Worm (Caenorhabditis elegans) whole organism, L4 larva: ENCODE measurements around the gene Y51A2B.5.

Experiments used
- F10B5.3 ChIP-seq: sonication (generic microtip); optimal IDR thresholded peaks from 2 replicates; lab custom pipeline; 2016; ENCODE audit warnings: mild to moderate bottlenecking, missing genetic modification characterization, missing compliant biosample characterization
- Y105C5A.15 ChIP-seq: fragments of 200-800 bp; sonication (Bioruptor generic); IDR thresholded peaks from 2 replicates; pipeline ENCODE4 v1.3.6; 2022; ENCODE audit warnings: missing genetic modification characterization, missing compliant biosample characterization
- ceh-28 ChIP-seq: fragments of 150-350 bp; optimal IDR thresholded peaks from 2 replicates; lab custom pipeline; 2014; ENCODE audit warnings: missing biosample characterization, missing genetic modification reagents, missing genetic modification characterization
- cey-2 ChIP-seq: sonication (generic microtip); optimal IDR thresholded peaks from 3 replicates; lab custom pipeline; 2017; ENCODE audit warnings: missing genetic modification characterization, mild to moderate bottlenecking, missing compliant biosample characterization, antibody characterized with exemption, borderline replicate concordance; ENCODE audit not compliant: insufficient read depth
- daf-12 ChIP-seq: fragments of 150-350 bp; optimal IDR thresholded peaks from 2 replicates; lab custom pipeline; 2014; ENCODE audit warnings: missing biosample characterization, missing genetic modification reagents, missing genetic modification characterization
- dmd-8 ChIP-seq: fragments of 200-800 bp; sonication (Bioruptor generic); IDR thresholded peaks from 2 replicates; pipeline ENCODE4 v1.3.6; 2022; ENCODE audit warnings: missing genetic modification characterization, missing compliant biosample characterization
- dpl-1 ChIP-seq: fragments of 150-350 bp; optimal IDR thresholded peaks from 2 replicates; lab custom pipeline; 2014; ENCODE audit warnings: missing biosample characterization, missing genetic modification reagents, missing genetic modification characterization
- dve-1 ChIP-seq: sonication (generic microtip); optimal IDR thresholded peaks from 2 replicates; lab custom pipeline; 2017; ENCODE audit warnings: antibody characterized with exemption, mild to moderate bottlenecking, missing genetic modification characterization, missing compliant biosample characterization; ENCODE audit not compliant: insufficient read depth
- egl-27 ChIP-seq: sonication (generic microtip); optimal IDR thresholded peaks from 3 replicates; lab custom pipeline; 2017; ENCODE audit warnings: missing biosample characterization, missing genetic modification reagents, missing genetic modification characterization
- hif-1 ChIP-seq, 2 experiments: sonication (generic microtip); optimal IDR thresholded peaks; 2 replicates each; lab custom pipeline; 2016 to 2017; ENCODE audit warnings: missing compliant biosample characterization in 2 of 2, missing genetic modification characterization in 2 of 2, missing genetic modification reagents in 2 of 2, missing genotype in 2 of 2, mild to moderate bottlenecking in 1 of 2
- hlh-30 ChIP-seq: sonication (generic microtip); optimal IDR thresholded peaks from 2 replicates; lab custom pipeline; 2017; ENCODE audit warnings: antibody characterized with exemption, mild to moderate bottlenecking, missing genetic modification characterization, missing compliant biosample characterization; ENCODE audit not compliant: insufficient read depth
- jun-1 ChIP-seq: fragments of 150-350 bp; optimal IDR thresholded peaks from 2 replicates; lab custom pipeline; 2014; ENCODE audit warnings: missing biosample characterization, missing genetic modification reagents, missing genetic modification characterization
- lin-1 ChIP-seq: fragments of 200-800 bp; sonication (Bioruptor generic); IDR thresholded peaks from 2 replicates; pipeline ENCODE4 v1.3.6; 2022; ENCODE audit warnings: missing genetic modification reagents, missing genetic modification characterization, missing compliant biosample characterization
- madf-5 ChIP-seq, 2 experiments: fragments of 200-800 bp; sonication (Bioruptor generic); IDR thresholded peaks; 2 replicates each; pipeline ENCODE4 v1.3.6; 2022; ENCODE audit warnings: missing compliant biosample characterization in 2 of 2, missing genetic modification characterization in 2 of 2
- mxl-3 ChIP-seq: fragments of 200-800 bp; sonication (Bioruptor generic); optimal IDR thresholded peaks from 2 replicates; lab custom pipeline; 2018; ENCODE audit warnings: mild to moderate bottlenecking, missing genetic modification characterization, missing compliant biosample characterization
- nhr-10 ChIP-seq: fragments of 150-350 bp; optimal IDR thresholded peaks from 2 replicates; lab custom pipeline; 2014; ENCODE audit warnings: missing biosample characterization, missing genetic modification characterization
- nhr-111 ChIP-seq: fragments of 200-800 bp; sonication (Bioruptor generic); optimal IDR thresholded peaks from 2 replicates; lab custom pipeline; 2018; ENCODE audit warnings: mild to moderate bottlenecking, missing genetic modification characterization, missing compliant biosample characterization
- nhr-28 ChIP-seq: fragments of 150-350 bp; optimal IDR thresholded peaks from 2 replicates; lab custom pipeline; 2014; ENCODE audit warnings: missing biosample characterization, missing genetic modification characterization
- nhr-42 ChIP-seq: fragments of 200-800 bp; sonication (Bioruptor generic); IDR thresholded peaks from 2 replicates; pipeline ENCODE4 v1.3.6; 2022; ENCODE audit warnings: missing genetic modification characterization, missing compliant biosample characterization
- nhr-48 ChIP-seq: sonication (generic microtip); optimal IDR thresholded peaks from 2 replicates; lab custom pipeline; 2016; ENCODE audit warnings: mild to moderate bottlenecking, missing genetic modification characterization, missing compliant biosample characterization
- nhr-76 ChIP-seq: fragments of 150-350 bp; optimal IDR thresholded peaks from 2 replicates; lab custom pipeline; 2014; ENCODE audit warnings: missing biosample characterization, missing genetic modification characterization
- saeg-2 ChIP-seq: fragments of 200-800 bp; sonication (Bioruptor generic); IDR thresholded peaks from 2 replicates; pipeline ENCODE4 v1.3.6; 2022; ENCODE audit warnings: missing genetic modification reagents, missing genetic modification characterization, missing compliant biosample characterization
- set-16 ChIP-seq: fragments of 200-800 bp; sonication (Bioruptor generic); IDR thresholded peaks from 2 replicates; pipeline ENCODE4 v1.3.6; 2022; ENCODE audit warnings: missing genetic modification reagents, missing genetic modification characterization, missing compliant biosample characterization
- skn-1 ChIP-seq: fragments of 150-350 bp; optimal IDR thresholded peaks from 2 replicates; lab custom pipeline; 2014; ENCODE audit warnings: missing biosample characterization, missing genetic modification characterization
- snpc-1.2 ChIP-seq: fragments of 200-800 bp; sonication (Bioruptor generic); IDR thresholded peaks from 2 replicates; pipeline ENCODE4 v1.3.6; 2022; ENCODE audit warnings: missing genetic modification reagents, missing genetic modification characterization, missing compliant biosample characterization
- snpc-4 ChIP-seq: fragments of 150-350 bp; optimal IDR thresholded peaks from 2 replicates; lab custom pipeline; 2014; ENCODE audit warnings: missing biosample characterization, missing genetic modification characterization
- tra-1 ChIP-seq: fragments of 200-800 bp; sonication (Bioruptor generic); IDR thresholded peaks from 2 replicates; pipeline ENCODE4 v1.3.6; 2022; ENCODE audit warnings: missing genetic modification reagents, missing genetic modification characterization, missing compliant biosample characterization
- vab-7 ChIP-seq: fragments of 200-800 bp; sonication (Bioruptor generic); IDR thresholded peaks from 2 replicates; pipeline ENCODE4 v1.3.6; 2022; ENCODE audit warnings: missing genetic modification reagents, missing genetic modification characterization, missing compliant biosample characterization

Gene Y51A2B.5

ce11 chrV:18412351-18412750 is 23.3 kb downstream of the Y51A2B.5 start (continued):
- TF ChIP-seq vab-7 (peak; percentile 65; the same call in 1 of the 2 replicates), lin-1 (GFP tag; lab: Robert Waterston, UW) (0 out of 2 replicates have a peak, but pooled peaks have one; percentile 50), hlh-30 (tag; lab: Kevin White, UChicago) (no peak), Y105C5A.15 (GFP tag; lab: Robert Waterston, UW) (peak; percentile 41; the same call in 1 of the 2 replicates), madf-5 (GFP tag; IDR thresholded peaks at IDR 0.05; lab: Robert Waterston, UW) (peak in 1 of 2 experiments; percentile 57; a peak in 1 of 4 replicates), nhr-42 (GFP tag; lab: Robert Waterston, UW) (no peak), tra-1 (GFP tag; lab: Robert Waterston, UW) (0 out of 2 replicates have a peak, but pooled peaks have one; percentile 26)

ce11 chrV:18412887-18413286 is 23.8 kb downstream of the Y51A2B.5 start, which contains the start of gene ZK262.2:
ZK262.2 (minus strand) TSS chrV:18412987.
- TF ChIP-seq snpc-4 (tag; lab: Kevin White, UChicago) (no peak), cey-2 (tag; lab: Kevin White, UChicago) (no peak), mxl-3 (GFP tag; lab: Kevin White, UChicago) (no peak), nhr-28 (tag; lab: Kevin White, UChicago) (peak; percentile 9), Y105C5A.15 (GFP tag; lab: Robert Waterston, UW) (no peak)

ce11 chrV:18414051-18414450 is 25.0 kb downstream of the Y51A2B.5 start, which contains the start of gene txt-8:
txt-8 (plus strand) TSS chrV:18414351.
- TF ChIP-seq saeg-2: no peak
- TF ChIP-seq nhr-48 (tag; lab: Kevin White, UChicago): no peak
- TF ChIP-seq dmd-8 (GFP tag; lab: Robert Waterston, UW): no peak
- no peak for TF ChIP-seq daf-12
- TF ChIP-seq nhr-10: no peak

ce11 chrV:18415878-18416277 is 26.8 kb downstream of the Y51A2B.5 start:
- TF ChIP-seq set-16 (GFP tag; lab: Robert Waterston, UW): peak; percentile 93

- no peak for TF ChIP-seq skn-1 (tag; lab: Kevin White, UChicago)
Observed at ce11 chrV:18420797-18421196, 31.7 kb downstream of the Y51A2B.5 start, which contains the start of gene srj-26. srj-26 (plus strand) TSS chrV:18421097.

ce11 chrV:18424471-18424870 is 35.4 kb downstream of the Y51A2B.5 start, which contains the start of gene ZK262.4:
ZK262.4 (minus strand) TSS chrV:18424571.
- TF ChIP-seq F10B5.3 (tag; lab: Kevin White, UChicago): no peak
- TF ChIP-seq snpc-1.2 (GFP tag; lab: Robert Waterston, UW): no peak
- no peak for TF ChIP-seq Y105C5A.15 (GFP tag; lab: Robert Waterston, UW)
- no peak for TF ChIP-seq dve-1 (tag; lab: Kevin White, UChicago)
- no peak for TF ChIP-seq nhr-111 (GFP tag; lab: Kevin White, UChicago)
- no peak for TF ChIP-seq jun-1 (tag; lab: Kevin White, UChicago)
- TF ChIP-seq, all 104 proteins: peak for 0

ce11 chrV:18425544-18425943 is 36.5 kb downstream of the Y51A2B.5 start, which contains the start of gene ZK262.19:
ZK262.19 (minus strand) TSS chrV:18425644.
- TF ChIP-seq ceh-28 (tag; lab: Kevin White, UChicago) (peak; percentile 10), nhr-76 (tag; lab: Kevin White, UChicago) (no peak)

- TF ChIP-seq dpl-1 (GFP tag; lab: Kevin White, UChicago) (no peak), snpc-1.2 (GFP tag; lab: Robert Waterston, UW) (no peak), egl-27 (tag; lab: Kevin White, UChicago) (no peak), hif-1 (tag; optimal IDR thresholded peaks at IDR 0.05; lab: Kevin White, UChicago) (no peak)
Observed at ce11 chrV:18426280-18426679, 37.2 kb downstream of the Y51A2B.5 start, which contains the start of gene srw-83. srw-83 (plus strand) TSS chrV:18426580.
